Worm (Caenorhabditis elegans) whole organism, L4 larva: ENCODE data around the gene F59G1.4.

ENCODE experiments used
- F10B5.3 ChIP-seq: sonication (generic microtip); optimal IDR thresholded peaks from 2 replicates; lab custom pipeline; 2016; ENCODE audit warnings: mild to moderate bottlenecking, missing genetic modification characterization, missing compliant biosample characterization
- F49E8.2 ChIP-seq: sonication (generic microtip); optimal IDR thresholded peaks from 2 replicates; lab custom pipeline; 2016; ENCODE audit warnings: missing compliant biosample characterization, mild to moderate bottlenecking, missing genetic modification characterization, borderline replicate concordance
- Y5F2A.4 ChIP-seq: fragments of 200-800 bp; sonication (Bioruptor generic); optimal IDR thresholded peaks from 2 replicates; lab custom pipeline; 2018; ENCODE audit warnings: mild to moderate bottlenecking, missing genetic modification characterization, missing compliant biosample characterization
- ama-1 ChIP-seq: fragments of 150-350 bp; optimal IDR thresholded peaks from 2 replicates; lab custom pipeline; 2014; ENCODE audit warnings: inconsistent platforms, mixed read lengths
- arid-1 ChIP-seq: fragments of 200-800 bp; sonication (Bioruptor generic); conservative IDR thresholded peaks from 2 replicates; pipeline ENCODE4 v1.3.6; 2022; ENCODE audit warnings: missing genetic modification reagents, missing genetic modification characterization, missing compliant biosample characterization
- ceh-28 ChIP-seq: fragments of 150-350 bp; optimal IDR thresholded peaks from 2 replicates; lab custom pipeline; 2014; ENCODE audit warnings: missing biosample characterization, missing genetic modification reagents, missing genetic modification characterization
- ceh-82 ChIP-seq: sonication (generic microtip); optimal IDR thresholded peaks from 2 replicates; lab custom pipeline; 2017; ENCODE audit warnings: missing biosample characterization, missing genetic modification characterization
- daf-8 ChIP-seq: fragments of 200-800 bp; sonication (Bioruptor generic); IDR thresholded peaks from 2 replicates; pipeline ENCODE4 v1.3.6; 2022; ENCODE audit warnings: missing genetic modification characterization, missing compliant biosample characterization
- dmd-9 ChIP-seq: fragments of 200-800 bp; sonication (Bioruptor generic); IDR thresholded peaks from 2 replicates; pipeline ENCODE4 v1.3.6; 2022; ENCODE audit warnings: missing genetic modification reagents, missing genetic modification characterization, missing compliant biosample characterization
- dpl-1 ChIP-seq: fragments of 150-350 bp; optimal IDR thresholded peaks from 2 replicates; lab custom pipeline; 2014; ENCODE audit warnings: missing biosample characterization, missing genetic modification reagents, missing genetic modification characterization
- dve-1 ChIP-seq: sonication (generic microtip); optimal IDR thresholded peaks from 2 replicates; lab custom pipeline; 2017; ENCODE audit warnings: antibody characterized with exemption, mild to moderate bottlenecking, missing genetic modification characterization, missing compliant biosample characterization; ENCODE audit not compliant: insufficient read depth
- egl-27 ChIP-seq: sonication (generic microtip); optimal IDR thresholded peaks from 3 replicates; lab custom pipeline; 2017; ENCODE audit warnings: missing biosample characterization, missing genetic modification reagents, missing genetic modification characterization
- hlh-30 ChIP-seq: sonication (generic microtip); optimal IDR thresholded peaks from 2 replicates; lab custom pipeline; 2017; ENCODE audit warnings: antibody characterized with exemption, mild to moderate bottlenecking, missing genetic modification characterization, missing compliant biosample characterization; ENCODE audit not compliant: insufficient read depth
- lin-1 ChIP-seq: fragments of 200-800 bp; sonication (Bioruptor generic); IDR thresholded peaks from 2 replicates; pipeline ENCODE4 v1.3.6; 2022; ENCODE audit warnings: missing genetic modification reagents, missing genetic modification characterization, missing compliant biosample characterization
- lin-15B ChIP-seq: fragments of 150-350 bp; sonication (generic microtip); optimal IDR thresholded peaks from 3 replicates; lab custom pipeline; 2014; ENCODE audit warnings: missing biosample characterization, missing genetic modification characterization
- mep-1 ChIP-seq: fragments of 150-350 bp; sonication (generic microtip); optimal IDR thresholded peaks from 3 replicates; lab custom pipeline; 2014; ENCODE audit warnings: missing biosample characterization, missing genetic modification characterization
- mes-2 ChIP-seq: sonication (generic microtip); optimal IDR thresholded peaks from 2 replicates; lab custom pipeline; 2016; ENCODE audit warnings: missing genotype, mild to moderate bottlenecking, missing genetic modification characterization, missing compliant biosample characterization; ENCODE audit not compliant: poor library complexity, severe bottlenecking
- nhr-102 ChIP-seq: sonication (generic microtip); optimal IDR thresholded peaks from 2 replicates; lab custom pipeline; 2016; ENCODE audit warnings: mild to moderate bottlenecking, missing genetic modification characterization, moderate library complexity, missing compliant biosample characterization
- nhr-237 ChIP-seq: sonication (generic microtip); optimal IDR thresholded peaks from 2 replicates; lab custom pipeline; 2017; ENCODE audit warnings: missing biosample characterization, missing genetic modification characterization
- nhr-28 ChIP-seq: fragments of 150-350 bp; optimal IDR thresholded peaks from 2 replicates; lab custom pipeline; 2014; ENCODE audit warnings: missing biosample characterization, missing genetic modification characterization
- nhr-41 ChIP-seq: fragments of 200-800 bp; sonication (Bioruptor generic); IDR thresholded peaks from 2 replicates; pipeline ENCODE4 v1.3.6; 2022; ENCODE audit warnings: missing genetic modification reagents, missing genetic modification characterization, missing compliant biosample characterization
- pha-4 ChIP-seq, 2 experiments: fragments of 150-350 bp in 1 of 2; fragments of 200-800 bp in 1 of 2; sonication (Bioruptor generic) in 1 of 2; IDR thresholded peaks in 1 of 2; optimal IDR thresholded peaks in 1 of 2; 2 replicates each; pipeline versions ENCODE4 v1.3.6 to Lab custom; 2014 to 2022; ENCODE audit warnings: missing genetic modification characterization in 2 of 2, missing genetic modification reagents in 2 of 2, missing biosample characterization in 1 of 2, missing compliant biosample characterization in 1 of 2
- pqm-1 ChIP-seq: sonication (generic microtip); optimal IDR thresholded peaks from 2 replicates; lab custom pipeline; 2017; ENCODE audit warnings: missing biosample characterization, missing genetic modification characterization
- snpc-1.2 ChIP-seq: fragments of 200-800 bp; sonication (Bioruptor generic); IDR thresholded peaks from 2 replicates; pipeline ENCODE4 v1.3.6; 2022; ENCODE audit warnings: missing genetic modification reagents, missing genetic modification characterization, missing compliant biosample characterization
- spr-3 ChIP-seq: fragments of 200-800 bp; sonication (Bioruptor generic); optimal IDR thresholded peaks from 2 replicates; lab custom pipeline; 2018; ENCODE audit warnings: mild to moderate bottlenecking, missing genetic modification characterization, missing compliant biosample characterization
- tag-97 ChIP-seq: fragments of 200-800 bp; sonication (Bioruptor generic); IDR thresholded peaks from 2 replicates; pipeline ENCODE4 v1.3.6; 2022; ENCODE audit warnings: missing genetic modification characterization, missing compliant biosample characterization
- unc-130 ChIP-seq: sonication (generic microtip); optimal IDR thresholded peaks from 2 replicates; lab custom pipeline; 2016; ENCODE audit warnings: missing genetic modification reagents, missing genetic modification characterization, missing compliant biosample characterization
- unc-62 ChIP-seq, 3 experiments: fragments of 150-350 bp in 1 of 3; sonication (generic microtip); optimal IDR thresholded peaks in 2 of 3; peaks in 1 of 3; 1 replicate in 1 of 3; 2 replicates in 2 of 3; lab custom pipeline; 2014 to 2017; ENCODE audit warnings: missing biosample characterization in 3 of 3, missing genetic modification characterization in 3 of 3, missing genetic modification reagents in 3 of 3, missing genotype in 1 of 3
- zag-1 ChIP-seq: fragments of 150-350 bp; optimal IDR thresholded peaks from 2 replicates; lab custom pipeline; 2014; ENCODE audit warnings: missing biosample characterization, missing genetic modification characterization
- zfp-2 ChIP-seq: sonication (generic microtip); optimal IDR thresholded peaks from 2 replicates; lab custom pipeline; 2016; ENCODE audit warnings: mild to moderate bottlenecking, missing genetic modification characterization, missing compliant biosample characterization
- zip-2 ChIP-seq: fragments of 150-350 bp; optimal IDR thresholded peaks from 2 replicates; lab custom pipeline; 2014; ENCODE audit warnings: missing biosample characterization, missing genetic modification characterization

The F59G1.4 gene

ce11 chrII:5895870-5896269 lies at the start of gene F59G1.4:
Gene F59G1.4 (plus strand): TSS chrII:5896170.
- no peak for TF ChIP-seq daf-8
- TF ChIP-seq mep-1, result no peak
- TF ChIP-seq spr-3 (GFP tag; lab: Kevin White, UChicago), result no peak
- no peak for TF ChIP-seq tag-97
- TF ChIP-seq zfp-2 (tag; lab: Kevin White, UChicago), result no peak
- TF ChIP-seq, all 104 proteins: peak for 0

ce11 chrII:5846181-5846580 lies 49.8 kb upstream of the F59G1.4 start:
- TF ChIP-seq pqm-1 (tag; lab: Kevin White, UChicago) (peak; percentile 12), nhr-28 (tag; lab: Kevin White, UChicago) (peak; percentile 72), mes-2 (tag; lab: Kevin White, UChicago) (no peak), ceh-82 (tag; lab: Kevin White, UChicago) (no peak), hlh-30 (tag; lab: Kevin White, UChicago) (no peak), nhr-102 (tag; lab: Kevin White, UChicago) (no peak), nhr-237 (tag; lab: Kevin White, UChicago) (no peak), F49E8.2 (tag; lab: Kevin White, UChicago) (no peak), F10B5.3 (tag; lab: Kevin White, UChicago) (no peak), tag-97 (no peak), dve-1 (tag; lab: Kevin White, UChicago) (peak; percentile 34)

ce11 chrII:5852007-5852406 lies 44.0 kb upstream of the F59G1.4 start, which contains the start of gene H41C03.2:
Gene H41C03.2 (minus strand): TSS chrII:5852107.
- TF ChIP-seq lin-15B (tag; lab: Kevin White, UChicago) (no peak), dpl-1 (GFP tag; lab: Kevin White, UChicago) (no peak), zag-1 (tag; lab: Kevin White, UChicago) (no peak), ceh-28 (tag; lab: Kevin White, UChicago) (no peak), unc-62 (GFP tag; optimal IDR thresholded peaks at IDR 0.05 in 1 of 2; lab: Kevin White, UChicago) (peak in 1 of 2 experiments; percentile 75), unc-62 (tag; optimal IDR thresholded peaks at IDR 0.05; lab: Kevin White, UChicago) (no peak)

- TF ChIP-seq lin-1 (no peak), zip-2 (tag; lab: Kevin White, UChicago) (no peak), nhr-28 (tag; lab: Kevin White, UChicago) (peak; percentile 62), unc-62 (GFP tag; optimal IDR thresholded peaks at IDR 0.05 in 1 of 2; lab: Kevin White, UChicago) (no peak), unc-62 (tag; optimal IDR thresholded peaks at IDR 0.05; lab: Kevin White, UChicago) (no peak)
Observed at ce11 chrII:5853261-5853660, 42.7 kb upstream of the F59G1.4 start.

ce11 chrII:5854122-5854521 lies 41.8 kb upstream of the F59G1.4 start, which contains the start of gene H41C03.1:
Gene H41C03.1 (plus strand): TSS chrII:5854422.
- TF ChIP-seq unc-130 (no peak), egl-27 (no peak), dmd-9 (GFP tag; lab: Robert Waterston, UW) (no peak), Y5F2A.4 (GFP tag; lab: Kevin White, UChicago) (no peak), arid-1 (GFP tag; lab: Robert Waterston, UW) (no peak), snpc-1.2 (GFP tag; lab: Robert Waterston, UW) (no peak), ama-1 (lab: Kevin White, UChicago) (no peak), pha-4 (GFP tag; IDR thresholded peaks at IDR 0.05; lab: Robert Waterston, UW) (no peak), pha-4 (tag; optimal IDR thresholded peaks at IDR 0.05; lab: Kevin White, UChicago) (no peak), nhr-41 (GFP tag; lab: Robert Waterston, UW) (no peak)
- TF ChIP-seq, all 104 proteins: peak for 0
